Fruit fly (Drosophila melanogaster): Measurements from ENCODE around the gene CG32365.

Gene CG32365

DNA sequence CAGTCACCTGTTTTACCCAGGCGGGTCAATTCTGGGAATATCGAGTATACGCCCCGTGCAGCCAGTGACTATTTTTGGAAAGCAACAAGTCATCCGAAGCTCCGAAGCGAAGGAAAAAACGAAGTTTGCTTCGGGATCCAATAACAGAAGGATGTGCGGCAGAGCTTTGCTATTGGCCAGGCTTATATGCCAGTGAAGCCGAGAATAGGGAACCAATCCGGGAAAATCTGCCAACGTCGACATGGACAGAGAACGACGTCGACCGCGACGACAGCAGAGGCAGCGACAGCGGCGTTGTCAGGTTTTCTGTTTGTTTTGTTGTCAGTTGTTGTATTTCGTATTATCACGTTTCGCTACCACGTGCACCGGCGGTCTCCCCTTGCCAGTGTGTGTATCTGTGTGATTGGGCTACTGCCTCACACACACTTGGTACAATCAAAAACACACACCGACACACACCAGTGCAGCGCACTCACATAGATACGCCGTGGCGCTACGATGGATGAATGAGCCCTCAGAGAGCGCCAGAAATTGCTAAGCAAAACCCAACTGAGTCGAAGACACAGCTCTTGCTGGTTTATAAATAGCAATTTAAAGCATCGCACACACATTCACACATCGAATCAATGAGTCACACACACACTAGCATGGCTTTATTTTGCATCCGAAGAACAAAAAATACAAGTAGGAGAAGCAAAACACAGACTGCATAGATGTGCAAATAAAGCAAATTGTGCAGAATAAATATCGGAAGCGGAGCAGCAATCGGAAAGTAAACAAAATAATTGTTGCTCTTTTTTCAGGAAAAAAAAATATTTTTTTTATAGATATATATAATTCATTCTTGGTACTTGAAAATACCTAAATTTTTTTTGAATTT, 33.7 kb upstream of the CG32365 start (continued):
- TF ChIP-seq CG17328 (GFP tag; IDR thresholded peaks at IDR 0.05) (no peak), Ravus (GFP tag; IDR thresholded peaks at IDR 0.05) (no peak), CG9727 (GFP tag; optimal IDR thresholded peaks at IDR 0.05) (no peak), CG17385 (GFP tag; optimal IDR thresholded peaks at IDR 0.05) (no peak), sug (tag; optimal IDR thresholded peaks at IDR 0.05) (peak; percentile 41), ewg (GFP tag; optimal IDR thresholded peaks at IDR 0.05) (no peak), peb (GFP tag; IDR thresholded peaks at IDR 0.05) (no peak), pb (GFP tag; optimal IDR thresholded peaks at IDR 0.05) (no peak), nom (GFP tag; optimal IDR thresholded peaks at IDR 0.05) (peak; percentile 27), D (optimal IDR thresholded peaks at IDR 0.05) (no peak), D (GFP tag; optimal IDR thresholded peaks at IDR 0.05) (no peak), YL-1 (GFP tag; optimal IDR thresholded peaks at IDR 0.05) (no peak), tna (GFP tag; IDR thresholded peaks at IDR 0.05; ENCODE audit: partially characterized antibody) (no peak), Lpt (GFP tag; optimal IDR thresholded peaks at IDR 0.05) (no peak), CG12155 (GFP tag; optimal IDR thresholded peaks at IDR 0.05) (no peak), maf-S (GFP tag; optimal IDR thresholded peaks at IDR 0.05) (no peak), Ets65A (GFP tag) (no peak), slp2 (GFP tag; optimal IDR thresholded peaks at IDR 0.05) (no peak), CG18011 (GFP tag; optimal IDR thresholded peaks at IDR 0.05) (no peak), Six4 (GFP tag; optimal IDR thresholded peaks at IDR 0.05) (no peak), HLH3B (GFP tag; IDR thresholded peaks at IDR 0.05) (no peak), CG9609 (GFP tag; optimal IDR thresholded peaks at IDR 0.05) (no peak), Camta (GFP tag; optimal IDR thresholded peaks at IDR 0.05) (no peak), D19B (GFP tag; optimal IDR thresholded peaks at IDR 0.05) (no peak), ase (GFP tag; IDR thresholded peaks at IDR 0.05) (no peak), CG18619 (GFP tag; optimal IDR thresholded peaks at IDR 0.05) (no peak), MTF-1 (GFP tag; optimal IDR thresholded peaks at IDR 0.05; ENCODE audit: borderline replicate concordance) (no peak), sima (GFP tag; optimal IDR thresholded peaks at IDR 0.05) (no peak), HHEX (GFP tag; optimal IDR thresholded peaks at IDR 0.05) (no peak), CG15514 (GFP tag; optimal IDR thresholded peaks at IDR 0.05) (no peak), ap (GFP tag; IDR thresholded peaks at IDR 0.05) (no peak), CG11723 (GFP tag; optimal IDR thresholded peaks at IDR 0.05) (no peak), BEAF-32 (GFP tag; optimal IDR thresholded peaks at IDR 0.05) (no peak), lmd (GFP tag; IDR thresholded peaks at IDR 0.05) (no peak)

DNA sequence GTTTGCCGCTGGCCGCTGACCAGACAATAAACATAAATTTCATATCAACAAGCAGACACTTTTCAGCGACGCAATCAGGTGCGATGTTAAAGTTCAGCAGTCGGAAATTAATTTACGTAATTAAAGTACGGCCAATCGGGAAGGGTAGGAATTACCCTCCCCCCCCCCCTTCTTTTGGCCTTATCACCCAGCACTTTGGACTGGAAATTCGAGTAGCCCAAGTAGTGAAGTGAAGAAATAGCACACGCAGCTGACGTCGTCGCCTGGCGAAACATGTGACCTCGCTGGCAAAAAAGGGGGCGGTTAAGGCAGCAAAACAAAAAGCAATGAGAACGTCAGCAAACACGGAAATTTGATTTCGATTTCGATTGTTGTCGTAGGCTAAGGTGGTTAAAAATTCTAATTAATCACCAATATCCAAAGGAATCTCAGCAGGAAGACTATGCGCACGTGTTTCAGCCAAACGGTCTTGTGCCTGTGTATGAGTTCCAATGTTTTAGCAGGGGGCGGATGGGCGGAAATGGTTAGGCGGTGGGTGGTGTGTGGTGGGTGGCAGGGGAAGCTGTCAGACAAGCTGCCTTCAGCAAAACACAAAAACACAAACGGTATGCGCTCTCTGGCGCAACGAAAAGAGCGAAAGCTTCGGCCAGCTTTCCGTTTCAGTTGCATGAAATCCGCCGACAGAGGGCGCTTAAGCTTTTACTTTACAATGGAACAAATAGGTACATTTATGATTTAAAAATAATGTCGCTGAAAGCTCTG, 32.0 kb upstream of the CG32365 start:
- TF ChIP-seq CG10959 (GFP tag; IDR thresholded peaks at IDR 0.05) = no peak
- TF ChIP-seq CG12104 (GFP tag; optimal IDR thresholded peaks at IDR 0.05) = no peak
- peak; percentile 5 for TF ChIP-seq CG31365 (tag; optimal IDR thresholded peaks at IDR 0.05)
- peak; percentile 61 for TF ChIP-seq CG5180 (GFP tag; optimal IDR thresholded peaks at IDR 0.05)
- no peak for TF ChIP-seq Bteb2 (GFP tag; optimal IDR thresholded peaks at IDR 0.05)
- peak; percentile 48 for TF ChIP-seq GATAe (GFP tag; conservative IDR thresholded peaks at IDR 0.05)
- TF ChIP-seq CG9215 (GFP tag; IDR thresholded peaks at IDR 0.05) = no peak
- TF ChIP-seq Opbp (GFP tag; IDR thresholded peaks at IDR 0.05; ENCODE audit: partially characterized antibody) = no peak
- no peak for TF ChIP-seq CG32772 (GFP tag; IDR thresholded peaks at IDR 0.05)
- TF ChIP-seq CG9932 (GFP tag; IDR thresholded peaks at IDR 0.05) = 0 out of 2 replicates have a peak, but pooled peaks have one; percentile 27
- 0 out of 3 replicates have a peak, but pooled peaks have one; percentile 17 for TF ChIP-seq zfh1 (GFP tag; IDR thresholded peaks at IDR 0.05)
- no peak for TF ChIP-seq run (tag; optimal IDR thresholded peaks at IDR 0.05)
- peak; percentile 26 for TF ChIP-seq CG13894 (tag; optimal IDR thresholded peaks at IDR 0.05)
- no peak for TF ChIP-seq tio (GFP tag; optimal IDR thresholded peaks at IDR 0.05)
- peak; percentile 61 to 73 for TF ChIP-seq Trl (optimal IDR thresholded peaks at IDR 0.05)
- no peak for TF ChIP-seq Trl (GFP tag; optimal IDR thresholded peaks at IDR 0.05)
- no peak for TF ChIP-seq CG7357 (GFP tag; IDR thresholded peaks at IDR 0.05)

Measured in whole organism, embryonic.